Fruit fly (Drosophila melanogaster): ENCODE results near the gene spn-D.

spn-D gene

dm6 chr3R:27131408-27131807, 34.1 kb upstream of the spn-D start (continued):
- TF ChIP-seq Dbx (GFP tag; IDR thresholded peaks at IDR 0.05): peak; percentile 81; the same call in 2 of the 3 replicates
- TF ChIP-seq nom (GFP tag; optimal IDR thresholded peaks at IDR 0.05): no peak
- peak; percentile 9 for TF ChIP-seq pzg (GFP tag; optimal IDR thresholded peaks at IDR 0.05)
- 0 out of 2 replicates have a peak, but pooled peaks have one; percentile 32 for TF ChIP-seq CG32767 (GFP tag; IDR thresholded peaks at IDR 0.05)
- no peak for TF ChIP-seq CG42726 (GFP tag; IDR thresholded peaks at IDR 0.05; ENCODE audit: partially characterized antibody)
- TF ChIP-seq zf30C (GFP tag; optimal IDR thresholded peaks at IDR 0.05): no peak
- peak; percentile 33 for TF ChIP-seq Sox102F (GFP tag; optimal IDR thresholded peaks at IDR 0.05)
- no peak for TF ChIP-seq repo (GFP tag; optimal IDR thresholded peaks at IDR 0.05)
- TF ChIP-seq CG11247 (GFP tag; IDR thresholded peaks at IDR 0.05): peak; percentile 48; the same call in 1 of the 2 replicates
- peak; percentile 29 for TF ChIP-seq CG11398 (GFP tag; optimal IDR thresholded peaks at IDR 0.05)
- peak; percentile 51 for TF ChIP-seq CG10147 (GFP tag; optimal IDR thresholded peaks at IDR 0.05)
- peak; percentile 89 for TF ChIP-seq CG12769 (tag; optimal IDR thresholded peaks at IDR 0.05)
- TF ChIP-seq nerfin-1 (tag; optimal IDR thresholded peaks at IDR 0.05): no peak
- TF ChIP-seq bcd (GFP tag; optimal IDR thresholded peaks at IDR 0.05): peak; percentile 35
- peak; percentile 8 for TF ChIP-seq CG12299 (tag; optimal IDR thresholded peaks at IDR 0.05)
- TF ChIP-seq Drgx (GFP tag; IDR thresholded peaks at IDR 0.05): no peak
- TF ChIP-seq CG5953 (GFP tag; IDR thresholded peaks at IDR 0.05): 0 out of 2 replicates have a peak, but pooled peaks have one; percentile 39
- peak; percentile 44; the same call in 1 of the 2 replicates for TF ChIP-seq vvl (GFP tag; IDR thresholded peaks at IDR 0.05)
- TF ChIP-seq CG15073 (GFP tag; optimal IDR thresholded peaks at IDR 0.05): no peak
- no peak; the same call in 1 of the 2 replicates for TF ChIP-seq Adf1 (GFP tag; IDR thresholded peaks at IDR 0.05)
- TF ChIP-seq HHEX (GFP tag; optimal IDR thresholded peaks at IDR 0.05): peak; percentile 67
- peak; percentile 64 for TF ChIP-seq CG15601 (tag; optimal IDR thresholded peaks at IDR 0.05)
- TF ChIP-seq CG13424 (tag; optimal IDR thresholded peaks at IDR 0.05): peak; percentile 18
- peak; percentile 17 for TF ChIP-seq CG1647 (GFP tag; optimal IDR thresholded peaks at IDR 0.05)
- peak; percentile 16 for TF ChIP-seq grau (tag; optimal IDR thresholded peaks at IDR 0.05)
- TF ChIP-seq NC2β (GFP tag; optimal IDR thresholded peaks at IDR 0.05): no peak
- peak; percentile 66 for TF ChIP-seq rib (GFP tag; IDR thresholded peaks at IDR 0.05)
- peak in 1 of 2 experiments; percentile 16 for TF ChIP-seq Pdp1 (GFP tag; optimal IDR thresholded peaks at IDR 0.05)
- TF ChIP-seq vfl (GFP tag; optimal IDR thresholded peaks at IDR 0.05): peak; percentile 24
- peak; percentile 5 for TF ChIP-seq Antp (GFP tag; optimal IDR thresholded peaks at IDR 0.05)
- no peak for TF ChIP-seq Optix (GFP tag; IDR thresholded peaks at IDR 0.05)
- TF ChIP-seq wek (GFP tag; optimal IDR thresholded peaks at IDR 0.05): peak; percentile 58
- no peak for TF ChIP-seq disco-r (GFP tag; optimal IDR thresholded peaks at IDR 0.05)
- no peak for TF ChIP-seq chm (GFP tag; IDR thresholded peaks at IDR 0.05)
- no peak for TF ChIP-seq ara (GFP tag; IDR thresholded peaks at IDR 0.05)
- TF ChIP-seq CHES-1-like (GFP tag; optimal IDR thresholded peaks at IDR 0.05): peak; percentile 49
- peak; percentile 35 for TF ChIP-seq Asciz (GFP tag; optimal IDR thresholded peaks at IDR 0.05)
- TF ChIP-seq B-H1 (GFP tag; IDR thresholded peaks at IDR 0.05): no peak
- peak; percentile 19 for TF ChIP-seq CG33213 (GFP tag; optimal IDR thresholded peaks at IDR 0.05)
- peak; percentile 60 for TF ChIP-seq org-1 (GFP tag; optimal IDR thresholded peaks at IDR 0.05)
- TF ChIP-seq MTF-1 (GFP tag; optimal IDR thresholded peaks at IDR 0.05; ENCODE audit: borderline replicate concordance): peak; percentile 9
- no peak for TF ChIP-seq Hr39 (optimal IDR thresholded peaks at IDR 0.05)
- TF ChIP-seq eyg (GFP tag; optimal IDR thresholded peaks at IDR 0.05): peak; percentile 43
- no peak for TF ChIP-seq hkb (optimal IDR thresholded peaks at IDR 0.05)
- peak; percentile 53 for TF ChIP-seq hkb (GFP tag; IDR thresholded peaks at IDR 0.05)
- TF ChIP-seq z (GFP tag; IDR thresholded peaks at IDR 0.05): no peak
- peak; percentile 57 for TF ChIP-seq PHDP (tag; optimal IDR thresholded peaks at IDR 0.05)
- no peak for TF ChIP-seq peb (GFP tag; IDR thresholded peaks at IDR 0.05)
- no peak for TF ChIP-seq CG6654 (GFP tag; optimal IDR thresholded peaks at IDR 0.05)
- peak; percentile 47 for TF ChIP-seq Fer3 (tag; optimal IDR thresholded peaks at IDR 0.05)
- TF ChIP-seq crol (GFP tag; IDR thresholded peaks at IDR 0.05): no peak
- peak; percentile 54 for TF ChIP-seq HmgZ (tag; optimal IDR thresholded peaks at IDR 0.05)

Data from whole organism, embryonic.